Fruit fly (Drosophila melanogaster): ENCODE results near the gene Ada2b.

DNA sequence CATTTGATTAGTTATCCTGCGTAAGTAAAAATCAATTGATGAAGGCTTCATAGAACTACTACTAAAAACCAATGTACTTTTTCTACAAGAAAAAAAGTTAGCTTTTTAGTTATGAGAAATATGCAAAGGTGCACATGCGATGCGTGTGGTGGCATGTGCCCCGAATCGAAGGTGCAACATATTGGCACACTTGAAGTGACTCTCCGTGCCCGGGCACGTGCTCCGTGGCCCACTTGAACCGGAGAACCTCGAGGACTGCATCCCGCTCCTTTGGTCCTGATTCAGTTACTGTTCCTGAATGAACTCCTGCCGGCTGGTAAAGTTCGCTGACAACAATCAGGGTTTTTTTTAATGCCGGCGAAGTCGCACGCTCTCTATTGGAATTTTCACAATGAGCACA is 34.3 kb downstream of the Ada2b start:
- TF ChIP-seq psq (optimal IDR thresholded peaks at IDR 0.05) (no peak), usp (GFP tag; optimal IDR thresholded peaks at IDR 0.05) (no peak)
